Worm (Caenorhabditis elegans) whole organism, L4 larva: ENCODE data around the gene C32D5.12.

Experiments
- F26F4.8 ChIP-seq: fragments of 200-800 bp; sonication (Bioruptor generic); conservative IDR thresholded peaks from 2 replicates; pipeline ENCODE4 v1.3.6; 2022; ENCODE audit warnings: missing genetic modification characterization, missing compliant biosample characterization
- F49E8.2 ChIP-seq: sonication (generic microtip); optimal IDR thresholded peaks from 2 replicates; lab custom pipeline; 2016; ENCODE audit warnings: missing compliant biosample characterization, mild to moderate bottlenecking, missing genetic modification characterization, borderline replicate concordance
- Y48G9A.11 ChIP-seq: fragments of 200-800 bp; sonication (Bioruptor generic); IDR thresholded peaks from 2 replicates; pipeline ENCODE4 v1.3.6; 2022; ENCODE audit warnings: missing genetic modification reagents, missing genetic modification characterization, missing compliant biosample characterization
- fos-1 ChIP-seq: fragments of 150-350 bp; optimal IDR thresholded peaks from 2 replicates; lab custom pipeline; 2014; ENCODE audit warnings: missing biosample characterization, missing genetic modification characterization
- lin-15B ChIP-seq: fragments of 150-350 bp; sonication (generic microtip); optimal IDR thresholded peaks from 3 replicates; lab custom pipeline; 2014; ENCODE audit warnings: missing biosample characterization, missing genetic modification characterization
- lin-29 ChIP-seq: fragments of 200-800 bp; sonication (Bioruptor generic); IDR thresholded peaks from 2 replicates; pipeline ENCODE4 v1.3.6; 2022; ENCODE audit warnings: missing genetic modification reagents, missing genetic modification characterization, missing compliant biosample characterization
- lir-3 ChIP-seq: sonication (generic microtip); optimal IDR thresholded peaks from 2 replicates; lab custom pipeline; 2016; ENCODE audit warnings: mild to moderate bottlenecking, missing genetic modification characterization, missing compliant biosample characterization
- nhr-111 ChIP-seq: fragments of 200-800 bp; sonication (Bioruptor generic); optimal IDR thresholded peaks from 2 replicates; lab custom pipeline; 2018; ENCODE audit warnings: mild to moderate bottlenecking, missing genetic modification characterization, missing compliant biosample characterization
- nhr-77 ChIP-seq: fragments of 150-350 bp; optimal IDR thresholded peaks from 2 replicates; lab custom pipeline; 2014; ENCODE audit warnings: missing biosample characterization, missing genetic modification characterization
- pha-4 ChIP-seq, 2 experiments: fragments of 150-350 bp in 1 of 2; fragments of 200-800 bp in 1 of 2; sonication (Bioruptor generic) in 1 of 2; IDR thresholded peaks in 1 of 2; optimal IDR thresholded peaks in 1 of 2; 2 replicates each; pipeline versions ENCODE4 v1.3.6 to Lab custom; 2014 to 2022; ENCODE audit warnings: missing genetic modification characterization in 2 of 2, missing genetic modification reagents in 2 of 2, missing biosample characterization in 1 of 2, missing compliant biosample characterization in 1 of 2
- set-16 ChIP-seq: fragments of 200-800 bp; sonication (Bioruptor generic); IDR thresholded peaks from 2 replicates; pipeline ENCODE4 v1.3.6; 2022; ENCODE audit warnings: missing genetic modification reagents, missing genetic modification characterization, missing compliant biosample characterization
- unc-62 ChIP-seq, 3 experiments: fragments of 150-350 bp in 1 of 3; sonication (generic microtip); optimal IDR thresholded peaks in 2 of 3; peaks in 1 of 3; 1 replicate in 1 of 3; 2 replicates in 2 of 3; lab custom pipeline; 2014 to 2017; ENCODE audit warnings: missing biosample characterization in 3 of 3, missing genetic modification characterization in 3 of 3, missing genetic modification reagents in 3 of 3, missing genotype in 1 of 3

ce11 chrII:6311459-6311858, 47.3 kb downstream of the C32D5.12 start:
- no peak for TF ChIP-seq set-16 (GFP tag; lab: Robert Waterston, UW)
- no peak for TF ChIP-seq fos-1
- no peak for TF ChIP-seq lin-15B (tag; lab: Kevin White, UChicago)
- peak in 1 of 2 experiments; percentile 44 for TF ChIP-seq unc-62 (GFP tag; optimal IDR thresholded peaks at IDR 0.05 in 1 of 2; lab: Kevin White, UChicago)
- no peak for TF ChIP-seq unc-62 (tag; optimal IDR thresholded peaks at IDR 0.05; lab: Kevin White, UChicago)
- TF ChIP-seq nhr-77 (tag; lab: Kevin White, UChicago): no peak
- no peak for TF ChIP-seq F49E8.2 (tag; lab: Kevin White, UChicago)
- no peak for TF ChIP-seq F26F4.8 (GFP tag; lab: Robert Waterston, UW)
- TF ChIP-seq lin-29 (GFP tag; lab: Robert Waterston, UW): no peak
- no peak for TF ChIP-seq pha-4 (GFP tag; IDR thresholded peaks at IDR 0.05; lab: Robert Waterston, UW)
- no peak for TF ChIP-seq pha-4 (tag; optimal IDR thresholded peaks at IDR 0.05; lab: Kevin White, UChicago)
- no peak for TF ChIP-seq Y48G9A.11
- no peak for TF ChIP-seq lir-3 (tag; lab: Kevin White, UChicago)
- TF ChIP-seq nhr-111 (GFP tag; lab: Kevin White, UChicago): no peak
